Worm (Caenorhabditis elegans): ENCODE measurements around the gene clec-234.

clec-234 gene

DNA sequence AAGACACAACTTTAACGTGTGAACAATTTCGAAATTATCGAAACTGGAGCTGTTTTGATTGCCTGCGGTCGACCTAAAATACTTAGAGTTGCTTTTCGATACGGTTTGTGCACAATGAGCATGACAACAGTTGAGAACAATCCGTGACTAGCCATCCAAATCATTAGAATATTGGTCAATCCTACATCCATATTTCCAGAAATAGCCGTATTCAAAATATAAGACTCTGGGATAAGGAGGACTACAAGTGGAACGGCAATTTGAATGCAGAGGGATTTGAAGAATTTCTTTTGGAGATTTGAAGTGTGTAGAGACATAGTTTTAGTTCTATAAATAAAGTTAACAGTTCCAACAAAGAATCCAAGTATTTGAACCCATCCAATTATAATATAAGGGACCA lies 26.0 kb upstream of the clec-234 start:
- TF ChIP-seq lin-35 (GFP tag; optimal IDR thresholded peaks at IDR 0.05) (no peak), ztf-4 (tag; optimal IDR thresholded peaks at IDR 0.05) (no peak), dsc-1 (tag; optimal IDR thresholded peaks at IDR 0.05) (no peak), nhr-90 (tag; optimal IDR thresholded peaks at IDR 0.05; ENCODE audit: poor library complexity) (no peak), nhr-77 (tag; optimal IDR thresholded peaks at IDR 0.05) (no peak)

ce11 chrV:16458714-16459113 lies 25.3 kb upstream of the clec-234 start, which contains the start of gene str-15:
str-15 (minus strand) TSS chrV:16458814.
- TF ChIP-seq mep-1 (tag; optimal IDR thresholded peaks at IDR 0.05) (no peak), zag-1 (tag; optimal IDR thresholded peaks at IDR 0.05) (no peak), aha-1 (tag; optimal IDR thresholded peaks at IDR 0.05) (no peak)

- no peak for TF ChIP-seq lir-3 (tag; optimal IDR thresholded peaks at IDR 0.05; ENCODE audit: poor library complexity)
- no peak for TF ChIP-seq ztf-4 (tag; optimal IDR thresholded peaks at IDR 0.05)
- no peak for TF ChIP-seq hlh-17 (GFP tag; optimal IDR thresholded peaks at IDR 0.05; ENCODE audit: borderline replicate concordance)
- TF ChIP-seq sup-37 (GFP tag; optimal IDR thresholded peaks at IDR 0.05) = no peak
- TF ChIP-seq fkh-10 (GFP tag; optimal IDR thresholded peaks at IDR 0.05) = no peak
- TF ChIP-seq nhr-90 (tag; optimal IDR thresholded peaks at IDR 0.05; ENCODE audit: poor library complexity) = no peak
- TF ChIP-seq mab-9 (GFP tag; IDR thresholded peaks at IDR 0.05) = no peak
- no peak for TF ChIP-seq dsc-1 (tag; optimal IDR thresholded peaks at IDR 0.05)
- no peak for TF ChIP-seq ztf-11 (tag; optimal IDR thresholded peaks at IDR 0.05)
- no peak for TF ChIP-seq pax-3 (tag; optimal IDR thresholded peaks at IDR 0.05)
- no peak for TF ChIP-seq ceh-90 (tag; optimal IDR thresholded peaks at IDR 0.05)
- no peak for TF ChIP-seq ets-5 (GFP tag; IDR thresholded peaks at IDR 0.05)
- TF ChIP-seq zag-1 (tag; optimal IDR thresholded peaks at IDR 0.05) = no peak
- TF ChIP-seq nhr-28 (tag; optimal IDR thresholded peaks at IDR 0.05) = no peak
These were observed 21.7 kb upstream of the clec-234 start, which contains the start of gene str-14 for ce11 chrV:16455065-16455464. str-14 (minus strand) TSS chrV:16455165.

DNA sequence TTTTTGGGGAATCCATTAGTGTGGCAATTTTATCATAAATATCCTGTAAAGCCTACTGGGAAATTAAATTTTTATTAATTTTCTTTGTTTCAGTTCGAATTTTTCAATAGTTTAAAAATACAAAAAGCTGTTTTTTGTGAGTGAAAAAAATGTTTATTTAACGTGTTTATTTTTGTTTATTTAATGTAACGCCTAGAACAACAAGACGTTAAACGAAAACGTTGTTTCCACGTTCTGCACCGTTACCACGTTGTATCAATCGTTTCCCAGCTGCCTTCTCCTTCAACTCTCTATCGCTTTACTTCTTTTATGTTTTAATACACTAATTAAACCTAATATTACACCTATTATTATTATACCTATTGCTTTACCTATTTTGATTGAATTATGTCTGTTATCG lies 14.4 kb upstream of the clec-234 start, which contains the start of gene T08G3.13:
T08G3.13 (plus strand) TSS at position 301 of the 400 bp plus-strand sequence.
- TF ChIP-seq nhr-19 (GFP tag; conservative IDR thresholded peaks at IDR 0.05) = no peak
- TF ChIP-seq C04F5.9 (tag; optimal IDR thresholded peaks at IDR 0.05) = no peak
- TF ChIP-seq lin-39 (tag; optimal IDR thresholded peaks at IDR 0.05) = no peak
- TF ChIP-seq lin-14 (GFP tag; optimal IDR thresholded peaks at IDR 0.05) = no peak
- no peak for TF ChIP-seq ztf-11 (tag; optimal IDR thresholded peaks at IDR 0.05)
- TF ChIP-seq F16B12.6 (tag; optimal IDR thresholded peaks at IDR 0.05) = no peak
- TF ChIP-seq xbp-1 (tag; optimal IDR thresholded peaks at IDR 0.05) = no peak
- no peak for TF ChIP-seq C16A3.4 (tag; optimal IDR thresholded peaks at IDR 0.05)
- TF ChIP-seq nhr-12 (tag; optimal IDR thresholded peaks at IDR 0.05) = no peak
- TF ChIP-seq unc-30 (tag; optimal IDR thresholded peaks at IDR 0.05) = no peak
- no peak for TF ChIP-seq nhr-77 (tag; optimal IDR thresholded peaks at IDR 0.05)
- TF ChIP-seq irx-1 (tag; optimal IDR thresholded peaks at IDR 0.05) = no peak
- TF ChIP-seq tbx-2 (tag; optimal IDR thresholded peaks at IDR 0.05) = no peak
- no peak for TF ChIP-seq nhr-28 (tag; optimal IDR thresholded peaks at IDR 0.05)
- no peak for TF ChIP-seq fos-1 (tag; optimal IDR thresholded peaks at IDR 0.05)
- TF ChIP-seq hlh-4 (tag; optimal IDR thresholded peaks at IDR 0.05) = no peak

DNA sequence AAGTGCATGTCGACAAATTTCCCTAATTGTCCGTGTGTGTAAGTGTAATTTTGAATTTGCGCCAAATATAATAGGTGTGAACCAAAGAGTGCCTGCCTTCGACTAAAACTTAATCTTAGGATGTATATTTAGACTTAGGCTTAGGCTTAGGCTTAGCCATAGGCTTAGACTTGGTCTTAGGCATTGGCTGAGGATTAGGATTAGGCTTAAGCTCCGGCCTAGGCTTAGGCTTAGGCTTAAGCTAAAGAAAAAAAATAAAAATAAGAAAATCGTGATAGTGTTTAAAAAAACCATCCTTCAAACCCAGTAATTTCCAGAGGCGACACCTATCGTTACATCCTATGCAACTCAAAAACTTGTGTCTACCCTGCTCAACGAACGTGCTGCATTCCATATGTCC lies 12.8 kb upstream of the clec-234 start:
- TF ChIP-seq ama-1 (optimal IDR thresholded peaks at IDR 0.05) = no peak
- no peak for TF ChIP-seq C04F5.9 (tag; optimal IDR thresholded peaks at IDR 0.05)

- no peak for TF ChIP-seq hlh-17 (GFP tag; optimal IDR thresholded peaks at IDR 0.05; ENCODE audit: borderline replicate concordance)
- no peak for TF ChIP-seq sup-37 (GFP tag; optimal IDR thresholded peaks at IDR 0.05)
- TF ChIP-seq nhr-12 (tag; optimal IDR thresholded peaks at IDR 0.05) = no peak
- no peak for TF ChIP-seq pqm-1 (tag; optimal IDR thresholded peaks at IDR 0.05)
- no peak for TF ChIP-seq sptf-1 (tag; optimal IDR thresholded peaks at IDR 0.05)
- no peak for TF ChIP-seq F16B12.6 (tag; optimal IDR thresholded peaks at IDR 0.05)
- TF ChIP-seq efl-1 (optimal IDR thresholded peaks at IDR 0.05) = no peak
- TF ChIP-seq efl-1 (GFP tag; optimal IDR thresholded peaks at IDR 0.05 in 1 of 2) = no peak
- TF ChIP-seq C04F5.9 (tag; optimal IDR thresholded peaks at IDR 0.05) = no peak
- TF ChIP-seq ets-5 (GFP tag; IDR thresholded peaks at IDR 0.05) = no peak
These were observed 12.3 kb upstream of the clec-234 start, which contains the start of gene T08G3.6 for ce11 chrV:16445676-16446075. T08G3.6 (plus strand) TSS chrV:16445976.

Data from whole organism, L1 larva.